Worm (Caenorhabditis elegans) whole organism, L4 larva: ENCODE data around the gene Y73C8C.12.

Experiments used
- F37D6.2 ChIP-seq: sonication (generic microtip); optimal IDR thresholded peaks from 2 replicates; lab custom pipeline; 2016; ENCODE audit warnings: mild to moderate bottlenecking, missing genetic modification characterization, missing compliant biosample characterization
- F49E8.2 ChIP-seq: sonication (generic microtip); optimal IDR thresholded peaks from 2 replicates; lab custom pipeline; 2016; ENCODE audit warnings: missing compliant biosample characterization, mild to moderate bottlenecking, missing genetic modification characterization, borderline replicate concordance
- R02D3.7 ChIP-seq: fragments of 150-350 bp; sonication (generic microtip); optimal IDR thresholded peaks from 3 replicates; lab custom pipeline; 2014; ENCODE audit warnings: missing biosample characterization, missing genetic modification characterization
- T20F7.1 ChIP-seq: fragments of 200-800 bp; sonication (Bioruptor generic); optimal IDR thresholded peaks from 2 replicates; lab custom pipeline; 2018; ENCODE audit warnings: mild to moderate bottlenecking, missing genetic modification characterization, missing compliant biosample characterization
- Y5F2A.4 ChIP-seq: fragments of 200-800 bp; sonication (Bioruptor generic); optimal IDR thresholded peaks from 2 replicates; lab custom pipeline; 2018; ENCODE audit warnings: mild to moderate bottlenecking, missing genetic modification characterization, missing compliant biosample characterization
- aha-1 ChIP-seq: fragments of 150-350 bp; peaks from one replicate; lab custom pipeline; 2014; ENCODE audit warnings: missing biosample characterization, missing genetic modification characterization
- ceh-28 ChIP-seq: fragments of 150-350 bp; optimal IDR thresholded peaks from 2 replicates; lab custom pipeline; 2014; ENCODE audit warnings: missing biosample characterization, missing genetic modification reagents, missing genetic modification characterization
- ceh-62 ChIP-seq: sonication (generic microtip); optimal IDR thresholded peaks from 2 replicates; lab custom pipeline; 2017; ENCODE audit warnings: missing biosample characterization, missing genetic modification characterization
- ceh-82 ChIP-seq: sonication (generic microtip); optimal IDR thresholded peaks from 2 replicates; lab custom pipeline; 2017; ENCODE audit warnings: missing biosample characterization, missing genetic modification characterization
- daf-19 ChIP-seq: fragments of 200-800 bp; sonication (Bioruptor generic); conservative IDR thresholded peaks from 2 replicates; pipeline ENCODE4 v1.3.6; 2022; ENCODE audit warnings: missing genetic modification characterization, missing compliant biosample characterization
- daf-8 ChIP-seq: fragments of 200-800 bp; sonication (Bioruptor generic); IDR thresholded peaks from 2 replicates; pipeline ENCODE4 v1.3.6; 2022; ENCODE audit warnings: missing genetic modification characterization, missing compliant biosample characterization
- dmd-8 ChIP-seq: fragments of 200-800 bp; sonication (Bioruptor generic); IDR thresholded peaks from 2 replicates; pipeline ENCODE4 v1.3.6; 2022; ENCODE audit warnings: missing genetic modification characterization, missing compliant biosample characterization
- dmd-9 ChIP-seq: fragments of 200-800 bp; sonication (Bioruptor generic); IDR thresholded peaks from 2 replicates; pipeline ENCODE4 v1.3.6; 2022; ENCODE audit warnings: missing genetic modification reagents, missing genetic modification characterization, missing compliant biosample characterization
- dpl-1 ChIP-seq: fragments of 150-350 bp; optimal IDR thresholded peaks from 2 replicates; lab custom pipeline; 2014; ENCODE audit warnings: missing biosample characterization, missing genetic modification reagents, missing genetic modification characterization
- dve-1 ChIP-seq: sonication (generic microtip); optimal IDR thresholded peaks from 2 replicates; lab custom pipeline; 2017; ENCODE audit warnings: antibody characterized with exemption, mild to moderate bottlenecking, missing genetic modification characterization, missing compliant biosample characterization; ENCODE audit not compliant: insufficient read depth
- egl-27 ChIP-seq: sonication (generic microtip); optimal IDR thresholded peaks from 3 replicates; lab custom pipeline; 2017; ENCODE audit warnings: missing biosample characterization, missing genetic modification reagents, missing genetic modification characterization
- egl-43 ChIP-seq: fragments of 200-800 bp; sonication (Bioruptor generic); IDR thresholded peaks from 2 replicates; pipeline ENCODE4 v1.3.6; 2022; ENCODE audit warnings: missing genetic modification reagents, missing genetic modification characterization, missing compliant biosample characterization
- fkh-10 ChIP-seq: fragments of 150-350 bp; optimal IDR thresholded peaks from 2 replicates; lab custom pipeline; 2014; ENCODE audit warnings: missing biosample characterization, missing genetic modification reagents, missing genetic modification characterization
- jun-1 ChIP-seq: fragments of 150-350 bp; optimal IDR thresholded peaks from 2 replicates; lab custom pipeline; 2014; ENCODE audit warnings: missing biosample characterization, missing genetic modification reagents, missing genetic modification characterization
- lim-7 ChIP-seq: fragments of 200-800 bp; sonication (Bioruptor generic); IDR thresholded peaks from 2 replicates; pipeline ENCODE4 v1.3.6; 2022; ENCODE audit warnings: missing genetic modification characterization, missing compliant biosample characterization
- lin-15B ChIP-seq: fragments of 150-350 bp; sonication (generic microtip); optimal IDR thresholded peaks from 3 replicates; lab custom pipeline; 2014; ENCODE audit warnings: missing biosample characterization, missing genetic modification characterization
- lsy-2 ChIP-seq, 2 experiments: fragments of 150-350 bp in 1 of 2; sonication (generic microtip) in 1 of 2; optimal IDR thresholded peaks; 2 replicates each; lab custom pipeline; 2014 to 2017; ENCODE audit warnings: missing biosample characterization in 2 of 2, missing genetic modification characterization in 2 of 2
- madf-9 ChIP-seq: fragments of 200-800 bp; sonication (Bioruptor generic); conservative IDR thresholded peaks from 2 replicates; pipeline ENCODE4 v1.3.6; 2022; ENCODE audit warnings: missing genetic modification reagents, missing genetic modification characterization, missing compliant biosample characterization
- mdt-29 ChIP-seq: fragments of 200-800 bp; sonication (Bioruptor generic); IDR thresholded peaks from 2 replicates; pipeline ENCODE4 v1.3.6; 2022; ENCODE audit warnings: missing genetic modification reagents, missing genetic modification characterization, missing compliant biosample characterization
- mxl-3 ChIP-seq: fragments of 200-800 bp; sonication (Bioruptor generic); optimal IDR thresholded peaks from 2 replicates; lab custom pipeline; 2018; ENCODE audit warnings: mild to moderate bottlenecking, missing genetic modification characterization, missing compliant biosample characterization
- nhr-11 ChIP-seq: fragments of 150-350 bp; optimal IDR thresholded peaks from 2 replicates; lab custom pipeline; 2014; ENCODE audit warnings: missing biosample characterization, missing genetic modification characterization
- nhr-111 ChIP-seq: fragments of 200-800 bp; sonication (Bioruptor generic); optimal IDR thresholded peaks from 2 replicates; lab custom pipeline; 2018; ENCODE audit warnings: mild to moderate bottlenecking, missing genetic modification characterization, missing compliant biosample characterization
- nhr-25 ChIP-seq: sonication (generic microtip); optimal IDR thresholded peaks from 2 replicates; lab custom pipeline; 2017; ENCODE audit warnings: missing genetic modification characterization, mild to moderate bottlenecking, missing compliant biosample characterization, antibody characterized with exemption, moderate library complexity, borderline replicate concordance; ENCODE audit not compliant: insufficient read depth
- nhr-41 ChIP-seq: fragments of 200-800 bp; sonication (Bioruptor generic); IDR thresholded peaks from 2 replicates; pipeline ENCODE4 v1.3.6; 2022; ENCODE audit warnings: missing genetic modification reagents, missing genetic modification characterization, missing compliant biosample characterization
- nhr-6 ChIP-seq: fragments of 150-350 bp; optimal IDR thresholded peaks from 2 replicates; lab custom pipeline; 2014; ENCODE audit warnings: missing biosample characterization, missing genetic modification characterization
- rbr-2 ChIP-seq: sonication (generic microtip); optimal IDR thresholded peaks from 2 replicates; lab custom pipeline; 2016; ENCODE audit warnings: missing genotype, missing genetic modification characterization, missing compliant biosample characterization
- saeg-2 ChIP-seq: fragments of 200-800 bp; sonication (Bioruptor generic); IDR thresholded peaks from 2 replicates; pipeline ENCODE4 v1.3.6; 2022; ENCODE audit warnings: missing genetic modification reagents, missing genetic modification characterization, missing compliant biosample characterization
- skn-1 ChIP-seq: fragments of 150-350 bp; optimal IDR thresholded peaks from 2 replicates; lab custom pipeline; 2014; ENCODE audit warnings: missing biosample characterization, missing genetic modification characterization
- snpc-1.2 ChIP-seq: fragments of 200-800 bp; sonication (Bioruptor generic); IDR thresholded peaks from 2 replicates; pipeline ENCODE4 v1.3.6; 2022; ENCODE audit warnings: missing genetic modification reagents, missing genetic modification characterization, missing compliant biosample characterization
- spr-3 ChIP-seq: fragments of 200-800 bp; sonication (Bioruptor generic); optimal IDR thresholded peaks from 2 replicates; lab custom pipeline; 2018; ENCODE audit warnings: mild to moderate bottlenecking, missing genetic modification characterization, missing compliant biosample characterization
- unc-130 ChIP-seq: sonication (generic microtip); optimal IDR thresholded peaks from 2 replicates; lab custom pipeline; 2016; ENCODE audit warnings: missing genetic modification reagents, missing genetic modification characterization, missing compliant biosample characterization
- vab-7 ChIP-seq: fragments of 200-800 bp; sonication (Bioruptor generic); IDR thresholded peaks from 2 replicates; pipeline ENCODE4 v1.3.6; 2022; ENCODE audit warnings: missing genetic modification reagents, missing genetic modification characterization, missing compliant biosample characterization
- zag-1 ChIP-seq: fragments of 150-350 bp; optimal IDR thresholded peaks from 2 replicates; lab custom pipeline; 2014; ENCODE audit warnings: missing biosample characterization, missing genetic modification characterization
- zip-11 ChIP-seq: fragments of 200-800 bp; sonication (Bioruptor generic); IDR thresholded peaks from 2 replicates; pipeline ENCODE4 v1.3.6; 2022; ENCODE audit warnings: missing genetic modification characterization, missing compliant biosample characterization
- zip-2 ChIP-seq: fragments of 150-350 bp; optimal IDR thresholded peaks from 2 replicates; lab custom pipeline; 2014; ENCODE audit warnings: missing biosample characterization, missing genetic modification characterization

Y73C8C.12 gene

ce11 chrV:3165438-3165837 lies 40.4 kb downstream of the Y73C8C.12 start, which contains the start of gene C36C5.14:
C36C5.14 (minus strand) TSS chrV:3165538.
- TF ChIP-seq nhr-25 (no peak), lsy-2 (tag; optimal IDR thresholded peaks at IDR 0.05; lab: Kevin White, UChicago) (no peak), rbr-2 (tag; lab: Kevin White, UChicago) (no peak), Y5F2A.4 (GFP tag; lab: Kevin White, UChicago) (no peak), dve-1 (tag; lab: Kevin White, UChicago) (no peak), egl-43 (no peak), ceh-62 (tag; lab: Kevin White, UChicago) (no peak), egl-27 (tag; lab: Kevin White, UChicago) (no peak), lin-15B (tag; lab: Kevin White, UChicago) (no peak), nhr-41 (GFP tag; lab: Robert Waterston, UW) (no peak), unc-130 (GFP tag; lab: Kevin White, UChicago) (no peak), daf-19 (GFP tag; lab: Robert Waterston, UW) (no peak), daf-8 (GFP tag; lab: Robert Waterston, UW) (no peak), skn-1 (tag; lab: Kevin White, UChicago) (no peak), F49E8.2 (tag; lab: Kevin White, UChicago) (no peak), T20F7.1 (no peak), snpc-1.2 (GFP tag; lab: Robert Waterston, UW) (no peak), zag-1 (tag; lab: Kevin White, UChicago) (no peak)

- TF ChIP-seq mxl-3 (no peak), zip-11 (GFP tag; lab: Robert Waterston, UW) (no peak), mdt-29 (no peak), daf-19 (GFP tag; lab: Robert Waterston, UW) (no peak), nhr-6 (tag; lab: Kevin White, UChicago) (no peak), ceh-28 (tag; lab: Kevin White, UChicago) (no peak), F37D6.2 (no peak), spr-3 (no peak), dmd-8 (no peak), saeg-2 (GFP tag; lab: Robert Waterston, UW) (no peak)
Observed at ce11 chrV:3166260-3166659, 41.2 kb downstream of the Y73C8C.12 start, which contains the start of gene C36C5.4. C36C5.4 (plus strand) TSS chrV:3166560.

ce11 chrV:3168650-3169049 lies 43.6 kb downstream of the Y73C8C.12 start, which contains the start of gene C36C5.15:
C36C5.15 (minus strand) TSS chrV:3168750.
- no peak for TF ChIP-seq nhr-111 (GFP tag; lab: Kevin White, UChicago)
- no peak for TF ChIP-seq zip-2 (tag; lab: Kevin White, UChicago)
- TF ChIP-seq, all 104 proteins: peak for 0

ce11 chrV:3169838-3170237 lies 44.8 kb downstream of the Y73C8C.12 start, which contains the start of gene srbc-6:
srbc-6 (plus strand) TSS chrV:3170138.
- TF ChIP-seq ceh-62 (tag; lab: Kevin White, UChicago) (no peak), madf-9 (GFP tag; lab: Robert Waterston, UW) (no peak), lim-7 (GFP tag; lab: Robert Waterston, UW) (no peak), aha-1 (tag; lab: Kevin White, UChicago) (no peak), nhr-6 (tag; lab: Kevin White, UChicago) (no peak), R02D3.7 (tag; lab: Kevin White, UChicago) (no peak), fkh-10 (GFP tag; lab: Kevin White, UChicago) (no peak), nhr-11 (no peak), ceh-82 (no peak), vab-7 (GFP tag; lab: Robert Waterston, UW) (no peak), dmd-9 (no peak), jun-1 (tag; lab: Kevin White, UChicago) (no peak), dpl-1 (GFP tag; lab: Kevin White, UChicago) (no peak), zag-1 (tag; lab: Kevin White, UChicago) (no peak)
